Fruit fly (Drosophila melanogaster) whole organism: ENCODE measurements around the gene CG3014.

ENCODE experiments used
- CG8478 ChIP-seq: fragments of >200 bp; optimal IDR thresholded peaks from 2 replicates; lab custom pipeline; 2018; ENCODE audit warnings: inconsistent platforms
- pan ChIP-seq: fragments of >200 bp; optimal IDR thresholded peaks from 2 replicates; lab custom pipeline; 2017
- psq ChIP-seq: fragments of >200 bp; optimal IDR thresholded peaks from 2 replicates; lab custom pipeline; 2017
- usp ChIP-seq: fragments of >200 bp; optimal IDR thresholded peaks from 2 replicates; lab custom pipeline; 2017; ENCODE audit warnings: missing biosample characterization, missing genetic modification characterization, mixed read lengths

- TF ChIP-seq psq (no peak), usp (no peak), pan (lab: Kevin White, UChicago) (no peak), CG8478 (lab: Kevin White, UChicago) (no peak)
Measured at dm6 chr3R:7802693-7803092, at the start of gene CG3014.
